Fruit fly (Drosophila melanogaster): ENCODE results near the gene zfh2.

Gene zfh2

dm6 chr4:508405-508955 is 6.9 kb downstream of the zfh2 start:
- TF ChIP-seq psq (optimal IDR thresholded peaks at IDR 0.05) (no peak), ttk (optimal IDR thresholded peaks at IDR 0.05) (no peak), Sin3A (optimal IDR thresholded peaks at IDR 0.05) (no peak), Myc (optimal IDR thresholded peaks at IDR 0.05) (no peak), h (optimal IDR thresholded peaks at IDR 0.05) (no peak), insv (optimal IDR thresholded peaks at IDR 0.05) (no peak)

DNA sequence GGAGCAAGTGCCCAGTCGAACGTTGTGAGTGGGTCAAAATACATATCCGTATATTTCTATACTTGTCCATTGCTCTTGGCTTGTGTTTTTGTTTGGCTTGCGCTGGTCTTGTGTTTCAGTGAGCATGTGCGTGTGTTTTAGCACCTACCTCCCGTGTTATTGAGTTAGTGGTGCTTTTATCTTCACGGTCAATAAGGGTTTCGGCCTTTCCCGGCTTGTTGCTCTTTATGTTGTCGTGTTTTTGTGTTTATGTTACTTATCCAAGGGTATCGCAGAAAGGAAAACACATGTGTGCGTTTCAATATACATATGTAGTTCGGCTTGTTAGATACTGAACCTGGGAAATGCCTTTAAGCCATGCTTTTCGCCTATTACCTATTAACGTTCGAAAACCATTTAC is 8.2 kb downstream of the zfh2 start:
- TF ChIP-seq psq (optimal IDR thresholded peaks at IDR 0.05) (no peak), Sin3A (optimal IDR thresholded peaks at IDR 0.05) (no peak), ttk (optimal IDR thresholded peaks at IDR 0.05) (no peak), insv (optimal IDR thresholded peaks at IDR 0.05) (no peak), h (optimal IDR thresholded peaks at IDR 0.05) (no peak), Myc (optimal IDR thresholded peaks at IDR 0.05) (no peak)

DNA sequence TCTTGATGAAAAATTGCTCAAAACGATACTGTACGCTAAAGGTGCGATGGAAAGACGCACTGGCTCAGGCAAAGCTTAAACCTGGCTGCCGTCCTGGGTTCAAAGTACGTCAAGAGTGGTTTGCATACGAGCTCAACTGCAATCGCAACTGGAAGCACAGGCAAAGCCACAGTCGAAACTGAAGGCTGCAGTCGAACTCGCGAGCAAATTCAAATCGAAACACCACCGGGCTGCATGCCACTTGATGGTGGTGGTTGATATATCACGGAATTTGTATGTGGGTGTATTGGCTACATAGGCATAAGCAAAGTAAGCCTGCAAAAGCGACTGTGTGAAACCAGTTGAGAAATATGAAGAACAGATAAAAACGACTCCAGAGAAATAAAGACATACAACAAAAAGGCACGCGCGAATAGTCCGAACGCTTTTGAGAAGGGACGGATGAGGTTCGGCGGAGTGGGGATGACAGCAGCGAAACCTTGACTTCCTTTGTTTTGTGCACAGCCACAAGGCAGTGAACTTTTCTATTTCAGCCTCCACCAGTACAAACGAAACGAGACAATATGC is 17.9 kb downstream of the zfh2 start:
- TF ChIP-seq insv (optimal IDR thresholded peaks at IDR 0.05) (no peak), ttk (optimal IDR thresholded peaks at IDR 0.05) (no peak), Sin3A (optimal IDR thresholded peaks at IDR 0.05) (no peak), Myc (optimal IDR thresholded peaks at IDR 0.05) (no peak), psq (optimal IDR thresholded peaks at IDR 0.05) (no peak), h (optimal IDR thresholded peaks at IDR 0.05) (no peak)

- TF ChIP-seq Sin3A (optimal IDR thresholded peaks at IDR 0.05) (no peak), h (optimal IDR thresholded peaks at IDR 0.05) (no peak), ttk (optimal IDR thresholded peaks at IDR 0.05) (no peak), insv (optimal IDR thresholded peaks at IDR 0.05) (no peak)
Measured at dm6 chr4:554758-555157, 53.1 kb downstream of the zfh2 start.

dm6 chr4:557095-557878 is 55.7 kb downstream of the zfh2 start, which contains the start of gene Tdg:
Gene Tdg, minus strand, starts transcription at chr4:557854.
- no peak for TF ChIP-seq Sin3A (optimal IDR thresholded peaks at IDR 0.05)
- TF ChIP-seq ttk (optimal IDR thresholded peaks at IDR 0.05), result no peak

DNA sequence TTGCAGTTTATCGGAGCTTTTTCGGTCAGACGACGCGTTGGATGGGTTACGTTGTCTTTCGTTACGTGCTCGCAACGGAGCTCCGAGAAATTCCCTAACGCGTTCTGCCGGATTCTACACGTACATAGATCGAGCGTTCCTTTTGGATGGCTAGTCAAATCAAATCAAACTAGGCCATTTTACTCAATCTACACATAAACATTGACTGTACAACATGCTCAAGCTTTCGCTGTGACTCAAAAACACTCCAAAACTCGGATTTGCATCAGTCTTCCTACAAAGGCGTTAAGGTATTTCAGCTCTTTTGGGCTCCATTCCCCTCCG is 56.2 kb downstream of the zfh2 start, which contains the start of gene Pur-alpha:
Pur-alpha (plus strand) TSS at position 138 of the 324 bp plus-strand sequence.
- TF ChIP-seq Myc (optimal IDR thresholded peaks at IDR 0.05) (no peak), Sin3A (optimal IDR thresholded peaks at IDR 0.05) (no peak), insv (optimal IDR thresholded peaks at IDR 0.05) (no peak), ttk (optimal IDR thresholded peaks at IDR 0.05) (no peak), h (optimal IDR thresholded peaks at IDR 0.05) (no peak), psq (optimal IDR thresholded peaks at IDR 0.05) (no peak)

DNA sequence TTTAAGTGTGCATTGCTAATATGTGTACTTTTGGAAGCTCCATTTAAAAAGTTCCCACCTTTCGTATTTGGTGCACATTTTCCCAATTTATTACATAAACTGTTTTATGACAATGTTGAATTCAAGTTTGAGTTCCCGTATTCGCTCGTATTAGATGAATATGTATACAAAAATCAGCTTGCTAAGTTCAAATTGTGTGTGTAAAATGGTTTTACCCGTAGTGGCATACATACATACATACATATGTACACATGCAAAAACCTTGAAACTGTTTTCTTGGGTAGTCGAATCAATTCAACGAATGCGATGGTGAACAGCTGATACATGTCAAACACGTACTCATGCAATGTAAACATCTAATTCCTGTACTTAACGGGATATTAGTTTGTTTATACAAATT is 56.8 kb downstream of the zfh2 start:
- no peak for TF ChIP-seq Myc (optimal IDR thresholded peaks at IDR 0.05)
- no peak for TF ChIP-seq Sin3A (optimal IDR thresholded peaks at IDR 0.05)
- no peak for TF ChIP-seq insv (optimal IDR thresholded peaks at IDR 0.05)
- TF ChIP-seq h (optimal IDR thresholded peaks at IDR 0.05), result no peak

DNA sequence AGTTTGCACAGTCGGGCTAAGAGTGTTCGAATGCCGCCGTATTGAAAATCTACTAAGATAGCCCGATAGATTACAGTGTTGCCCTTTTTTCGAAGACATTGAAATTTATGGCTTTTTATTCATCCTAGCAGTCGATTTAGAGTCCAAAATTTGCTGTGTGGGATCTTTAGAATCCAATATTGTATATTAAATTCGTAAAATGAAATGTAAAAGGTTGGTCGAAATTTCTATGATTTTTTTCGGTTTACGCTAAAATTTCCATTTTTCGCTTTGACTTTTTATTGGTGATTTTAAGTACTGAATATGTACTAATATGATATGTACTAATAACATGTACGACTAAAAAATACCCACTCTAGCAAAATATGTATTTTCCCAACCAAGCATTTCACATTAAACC is 65.7 kb downstream of the zfh2 start:
- TF ChIP-seq Myc (optimal IDR thresholded peaks at IDR 0.05) (no peak), Sin3A (optimal IDR thresholded peaks at IDR 0.05) (no peak), ttk (optimal IDR thresholded peaks at IDR 0.05) (no peak)

DNA sequence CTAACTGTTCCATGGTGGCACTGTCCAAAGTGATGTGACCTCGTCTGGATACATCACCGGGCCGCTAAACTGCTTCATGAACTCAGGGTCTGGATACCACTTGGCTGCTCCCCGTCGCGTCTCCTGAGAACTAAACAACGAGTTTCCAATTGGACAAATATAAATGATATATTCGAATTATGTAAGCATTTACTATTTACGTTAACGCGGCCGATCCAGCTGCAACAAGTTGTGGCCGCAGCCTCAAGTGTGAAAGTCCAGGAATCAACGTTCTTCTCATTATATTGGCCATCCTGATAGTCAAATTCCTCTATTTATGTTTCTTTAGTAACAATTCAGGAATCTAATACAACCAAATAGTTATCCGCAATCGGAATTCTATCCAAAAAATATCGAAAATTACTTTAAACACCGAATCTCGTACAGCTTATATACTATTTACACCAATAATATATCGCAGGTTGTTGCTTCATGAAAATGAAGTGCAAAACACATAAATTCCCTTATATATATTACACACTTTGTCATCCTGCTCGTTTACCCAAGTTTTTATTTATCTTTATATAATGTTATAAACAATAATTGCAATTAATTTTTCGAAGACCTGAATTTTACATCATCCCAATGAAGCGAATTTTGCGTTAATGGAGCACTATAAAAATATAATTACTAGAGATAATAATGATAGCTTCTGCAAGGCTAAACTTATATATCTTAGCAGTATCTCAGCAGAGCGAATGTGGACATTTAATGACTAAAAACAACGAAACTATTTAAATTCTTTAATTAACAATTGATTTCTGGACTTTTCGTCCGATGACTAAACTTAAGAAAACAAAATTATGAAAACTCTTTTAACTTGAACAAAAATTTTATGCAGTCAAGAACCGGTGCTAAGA is 69.0 kb downstream of the zfh2 start:
- TF ChIP-seq insv (optimal IDR thresholded peaks at IDR 0.05) (no peak), ttk (optimal IDR thresholded peaks at IDR 0.05) (no peak), Sin3A (optimal IDR thresholded peaks at IDR 0.05) (no peak), h (optimal IDR thresholded peaks at IDR 0.05) (no peak), Myc (optimal IDR thresholded peaks at IDR 0.05) (no peak), psq (optimal IDR thresholded peaks at IDR 0.05) (no peak)

dm6 chr4:571504-572268 is 70.1 kb downstream of the zfh2 start, which contains the start of the genes ND-49 and Ephrin:
Gene ND-49, minus strand, starts transcription at chr4:571554.
Gene Ephrin, plus strand, starts transcription at chr4:571755.
- TF ChIP-seq Sin3A (optimal IDR thresholded peaks at IDR 0.05) (no peak), h (optimal IDR thresholded peaks at IDR 0.05) (no peak), Myc (optimal IDR thresholded peaks at IDR 0.05) (no peak), insv (optimal IDR thresholded peaks at IDR 0.05) (no peak), ttk (optimal IDR thresholded peaks at IDR 0.05) (no peak), psq (optimal IDR thresholded peaks at IDR 0.05) (no peak)

DNA sequence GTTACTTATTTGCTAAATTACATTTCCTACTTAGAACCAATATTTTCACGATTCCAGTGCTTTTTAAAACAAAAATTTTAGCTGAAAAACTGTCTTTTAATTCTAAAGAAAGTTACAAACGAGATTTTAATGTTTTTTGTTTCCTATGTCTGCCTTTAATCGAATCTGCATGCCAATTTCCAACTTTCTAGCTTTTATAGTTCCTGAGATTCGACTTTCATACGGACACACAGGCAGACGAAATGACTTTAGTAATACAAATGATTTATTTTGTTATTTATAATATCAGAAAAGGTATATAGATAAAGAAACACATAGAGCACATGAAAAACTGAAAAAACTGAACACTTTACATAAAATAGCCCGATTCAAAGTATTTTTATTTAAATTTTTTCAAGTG is 74.8 kb downstream of the zfh2 start:
- TF ChIP-seq psq (optimal IDR thresholded peaks at IDR 0.05) (no peak), Sin3A (optimal IDR thresholded peaks at IDR 0.05) (no peak), insv (optimal IDR thresholded peaks at IDR 0.05) (no peak)

DNA sequence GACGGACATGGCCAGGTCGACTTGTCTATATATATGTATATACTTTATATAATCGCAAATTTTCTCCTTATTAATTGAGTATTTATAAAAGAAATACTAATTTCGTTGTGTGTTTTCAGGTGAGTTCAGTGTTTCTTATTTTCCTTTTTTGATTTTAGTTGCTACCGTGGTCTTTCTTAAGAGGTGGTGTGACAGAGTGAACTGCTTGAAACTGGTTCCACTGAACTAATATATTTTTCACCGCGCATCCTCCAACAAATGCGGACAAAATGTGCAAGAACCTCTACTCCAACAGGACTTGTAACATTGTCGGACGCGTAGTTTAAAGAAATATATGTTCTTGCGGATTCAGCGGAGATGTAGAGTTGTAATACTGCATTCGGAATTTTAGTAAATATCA is 81.2 kb downstream of the zfh2 start, which contains the start of gene CG1909:
CG1909 (plus strand) TSS at position 273 of the 400 bp plus-strand sequence.
- TF ChIP-seq insv (optimal IDR thresholded peaks at IDR 0.05), result no peak
- TF ChIP-seq Myc (optimal IDR thresholded peaks at IDR 0.05), result no peak
- TF ChIP-seq h (optimal IDR thresholded peaks at IDR 0.05), result no peak
- TF ChIP-seq Sin3A (optimal IDR thresholded peaks at IDR 0.05), result no peak
- no peak for TF ChIP-seq ttk (optimal IDR thresholded peaks at IDR 0.05)
- TF ChIP-seq psq (optimal IDR thresholded peaks at IDR 0.05), result no peak
